Fruit fly (Drosophila melanogaster) whole organism, embryonic: Measurements from ENCODE around the gene WDR79.

ENCODE experiments used
- Ada2b ChIP-seq: fragments of 200-800 bp; sonication (Bioruptor generic); IDR thresholded peaks from 2 replicates; pipeline ENCODE4 v1.3.6; 2022; ENCODE audit warnings: missing biosample characterization, missing genetic modification characterization
- Asciz ChIP-seq: fragments of 200-800 bp; sonication (Bioruptor generic); optimal IDR thresholded peaks from 2 replicates; lab custom pipeline; 2017; ENCODE audit warnings: missing biosample characterization, mild to moderate bottlenecking, missing genetic modification characterization, missing genetic modification reagents
- Atf6 ChIP-seq: fragments of 200-800 bp; sonication (Bioruptor generic); IDR thresholded peaks from 2 replicates; pipeline ENCODE4 v1.3.6; 2022; ENCODE audit warnings: missing biosample characterization, missing genetic modification characterization
- CG10321 ChIP-seq: fragments of 200-800 bp; sonication (Bioruptor generic); IDR thresholded peaks from 2 replicates; pipeline ENCODE4 v1.3.6; 2022; ENCODE audit warnings: missing biosample characterization, missing genetic modification characterization
- CG10979 ChIP-seq: fragments of 200-800 bp; sonication (Bioruptor generic); optimal IDR thresholded peaks from 2 replicates; lab custom pipeline; 2018; ENCODE audit warnings: missing biosample characterization, mild to moderate bottlenecking, missing genetic modification characterization, moderate library complexity
- CG11398 ChIP-seq: fragments of 200-800 bp; sonication (Bioruptor generic); optimal IDR thresholded peaks from 2 replicates; lab custom pipeline; 2016; ENCODE audit warnings: missing biosample characterization, missing genetic modification characterization
- CG12155 ChIP-seq: fragments of 200-800 bp; sonication (Bioruptor generic); optimal IDR thresholded peaks from 3 replicates; lab custom pipeline; 2016; ENCODE audit warnings: missing biosample characterization, missing genetic modification characterization
- CG13894 ChIP-seq: fragments of 200-800 bp; sonication (Bioruptor generic); optimal IDR thresholded peaks from 3 replicates; lab custom pipeline; 2018; ENCODE audit warnings: missing biosample characterization, mild to moderate bottlenecking, missing genetic modification characterization, moderate library complexity
- CG14441 ChIP-seq: fragments of 200-800 bp; sonication (Bioruptor generic); IDR thresholded peaks from 2 replicates; pipeline ENCODE4 v1.3.6; 2022; ENCODE audit warnings: missing biosample characterization, missing genetic modification characterization
- CG15479 ChIP-seq: fragments of 200-800 bp; sonication (Bioruptor generic); optimal IDR thresholded peaks from 3 replicates; lab custom pipeline; 2019; ENCODE audit warnings: missing biosample characterization, mild to moderate bottlenecking, missing genetic modification characterization, moderate library complexity
- CG16815 ChIP-seq: fragments of 200-800 bp; sonication (Bioruptor generic); optimal IDR thresholded peaks from 3 replicates; lab custom pipeline; 2017; ENCODE audit warnings: missing biosample characterization, mild to moderate bottlenecking, missing genetic modification characterization
- CG17359 ChIP-seq: fragments of 200-800 bp; sonication (Bioruptor generic); optimal IDR thresholded peaks from 3 replicates; lab custom pipeline; 2018; ENCODE audit warnings: missing biosample characterization, mild to moderate bottlenecking, missing genetic modification characterization, moderate library complexity
- CG17829 ChIP-seq: fragments of 200-800 bp; optimal IDR thresholded peaks from 2 replicates; lab custom pipeline; 2019; ENCODE audit warnings: missing biosample characterization, mild to moderate bottlenecking, missing genetic modification characterization, moderate library complexity
- CG18599 ChIP-seq: fragments of 200-800 bp; sonication (Bioruptor generic); optimal IDR thresholded peaks from 3 replicates; lab custom pipeline; 2017; ENCODE audit warnings: missing biosample characterization, missing genetic modification characterization, mild to moderate bottlenecking, moderate library complexity, missing genetic modification reagents
- CG3847 ChIP-seq: fragments of 200-800 bp; sonication (Bioruptor generic); IDR thresholded peaks from 2 replicates; pipeline ENCODE4 v1.3.6; 2022; ENCODE audit warnings: missing biosample characterization, missing genetic modification characterization
- CG4424 ChIP-seq: fragments of 200-800 bp; sonication (Bioruptor generic); optimal IDR thresholded peaks from 3 replicates; lab custom pipeline; 2016; ENCODE audit warnings: missing biosample characterization, missing genetic modification characterization
- CG4617 ChIP-seq: fragments of 200-800 bp; sonication (Bioruptor generic); optimal IDR thresholded peaks from 3 replicates; lab custom pipeline; 2016; ENCODE audit warnings: missing biosample characterization, missing genetic modification characterization, borderline replicate concordance
- CG7271 ChIP-seq: fragments of 200-800 bp; sonication (Bioruptor generic); optimal IDR thresholded peaks from 2 replicates; lab custom pipeline; 2018; ENCODE audit warnings: missing biosample characterization, mild to moderate bottlenecking, missing genetic modification characterization, moderate library complexity
- CG7556 ChIP-seq: fragments of 200-800 bp; sonication (Bioruptor generic); optimal IDR thresholded peaks from 2 replicates; lab custom pipeline; 2017; ENCODE audit warnings: missing biosample characterization, mild to moderate bottlenecking, missing genetic modification characterization
- CG8944 ChIP-seq: fragments of 200-800 bp; sonication (Bioruptor generic); optimal IDR thresholded peaks from 3 replicates; lab custom pipeline; 2016; ENCODE audit warnings: missing biosample characterization, missing genetic modification characterization
- CG9727 ChIP-seq: fragments of 200-800 bp; sonication (Bioruptor generic); optimal IDR thresholded peaks from 3 replicates; lab custom pipeline; 2017; ENCODE audit warnings: missing biosample characterization, mild to moderate bottlenecking, missing genetic modification characterization
- Ets65A ChIP-seq: fragments of 200-800 bp; sonication (Bioruptor generic); peaks from one replicate; lab custom pipeline; 2016; ENCODE audit warnings: missing biosample characterization, missing genetic modification characterization
- Med ChIP-seq: fragments of 200-800 bp; sonication (Bioruptor generic); peaks from one replicate; lab custom pipeline; 2016; ENCODE audit warnings: missing biosample characterization, missing genetic modification characterization, mild to moderate bottlenecking, inconsistent platforms, moderate library complexity
- Oli ChIP-seq: fragments of 200-800 bp; sonication (Bioruptor generic); optimal IDR thresholded peaks from 2 replicates; lab custom pipeline; 2018; ENCODE audit warnings: missing biosample characterization, mild to moderate bottlenecking, missing genetic modification characterization, moderate library complexity
- Sry-β ChIP-seq: fragments of 200-800 bp; sonication (Bioruptor generic); optimal IDR thresholded peaks from 2 replicates; lab custom pipeline; 2018; ENCODE audit warnings: missing biosample characterization, mild to moderate bottlenecking, missing genetic modification characterization, moderate library complexity
- Usf ChIP-seq: fragments of 200-800 bp; sonication (Bioruptor generic); optimal IDR thresholded peaks from 2 replicates; lab custom pipeline; 2017; ENCODE audit warnings: missing genotype, missing biosample characterization, missing genetic modification characterization
- Xrp1 ChIP-seq: fragments of 200-800 bp; sonication (Bioruptor generic); IDR thresholded peaks from 2 replicates; pipeline ENCODE4 v1.3.6; 2022; ENCODE audit warnings: missing biosample characterization, missing genetic modification characterization
- az2 ChIP-seq: fragments of 200-800 bp; sonication (Bioruptor generic); optimal IDR thresholded peaks from 3 replicates; lab custom pipeline; 2016; ENCODE audit warnings: missing biosample characterization, missing genetic modification characterization
- bigmax ChIP-seq: fragments of 200-800 bp; sonication (Bioruptor generic); optimal IDR thresholded peaks from 2 replicates; lab custom pipeline; 2018; ENCODE audit warnings: missing biosample characterization, mild to moderate bottlenecking, missing genetic modification characterization
- br ChIP-seq: fragments of >200 bp; optimal IDR thresholded peaks from 2 replicates; lab custom pipeline; 2017
- cad ChIP-seq: fragments of >200 bp; optimal IDR thresholded peaks from 2 replicates; lab custom pipeline; 2017; ENCODE audit warnings: missing biosample characterization, missing genetic modification characterization
- dysf ChIP-seq: fragments of 200-800 bp; sonication (Bioruptor generic); IDR thresholded peaks from 3 replicates; pipeline ENCODE4 v1.3.6; 2022; ENCODE audit warnings: missing biosample characterization, missing genetic modification characterization
- eyg ChIP-seq: fragments of 200-800 bp; sonication (Bioruptor generic); optimal IDR thresholded peaks from 3 replicates; lab custom pipeline; 2016; ENCODE audit warnings: missing biosample characterization, missing genetic modification characterization
- fd3F ChIP-seq: fragments of 200-800 bp; sonication (Bioruptor generic); optimal IDR thresholded peaks from 2 replicates; lab custom pipeline; 2018; ENCODE audit warnings: missing biosample characterization, mild to moderate bottlenecking, missing genetic modification characterization, moderate library complexity
- fd64A ChIP-seq: fragments of 200-800 bp; sonication (Bioruptor generic); optimal IDR thresholded peaks from 3 replicates; lab custom pipeline; 2018; ENCODE audit warnings: missing biosample characterization, mild to moderate bottlenecking, missing genetic modification characterization
- jumu ChIP-seq: fragments of 200-800 bp; sonication (Bioruptor generic); optimal IDR thresholded peaks from 3 replicates; lab custom pipeline; 2016; ENCODE audit warnings: missing biosample characterization, missing genetic modification characterization
- klu ChIP-seq: fragments of 200-800 bp; sonication (Bioruptor generic); IDR thresholded peaks from 2 replicates; pipeline ENCODE4 v1.3.6; 2022; ENCODE audit warnings: missing biosample characterization, missing genetic modification characterization
- lab ChIP-seq: fragments of 200-800 bp; sonication (Bioruptor generic); optimal IDR thresholded peaks from 3 replicates; lab custom pipeline; 2017; ENCODE audit warnings: missing biosample characterization, missing genetic modification characterization, mild to moderate bottlenecking, moderate library complexity, missing genetic modification reagents
- lilli ChIP-seq: fragments of 200-800 bp; sonication (Bioruptor generic); optimal IDR thresholded peaks from 3 replicates; lab custom pipeline; 2016; ENCODE audit warnings: missing biosample characterization, missing genetic modification characterization
- schlank ChIP-seq: fragments of 200-800 bp; sonication (Bioruptor generic); optimal IDR thresholded peaks from 2 replicates; lab custom pipeline; 2018; ENCODE audit warnings: missing biosample characterization, mild to moderate bottlenecking, missing genetic modification characterization
- scrt ChIP-seq: fragments of 200-800 bp; sonication (Bioruptor generic); optimal IDR thresholded peaks from 2 replicates; lab custom pipeline; 2018; ENCODE audit warnings: missing biosample characterization, mild to moderate bottlenecking, missing genetic modification characterization, moderate library complexity
- sna ChIP-seq: fragments of 200-800 bp; sonication (Bioruptor generic); IDR thresholded peaks from 2 replicates; pipeline ENCODE4 v1.3.6; 2022; ENCODE audit warnings: missing biosample characterization, missing genetic modification characterization; ENCODE audit not compliant: partially characterized antibody
- tap ChIP-seq: fragments of 200-800 bp; optimal IDR thresholded peaks from 3 replicates; lab custom pipeline; 2019; ENCODE audit warnings: missing biosample characterization, mild to moderate bottlenecking, missing genetic modification characterization, moderate library complexity
- tio ChIP-seq: fragments of 200-800 bp; sonication (Bioruptor generic); optimal IDR thresholded peaks from 2 replicates; lab custom pipeline; 2017; ENCODE audit warnings: missing biosample characterization, missing genetic modification characterization, inconsistent platforms
- twi ChIP-seq: fragments of 200-800 bp; optimal IDR thresholded peaks from 2 replicates; lab custom pipeline; 2019; ENCODE audit warnings: missing biosample characterization, mild to moderate bottlenecking, missing genetic modification characterization, moderate library complexity
- vfl ChIP-seq: fragments of 200-800 bp; sonication (Bioruptor generic); optimal IDR thresholded peaks from 2 replicates; lab custom pipeline; 2016; ENCODE audit warnings: missing biosample characterization, missing genetic modification characterization
- vvl ChIP-seq: fragments of 200-800 bp; sonication (Bioruptor generic); IDR thresholded peaks from 2 replicates; pipeline ENCODE4 v1.3.6; 2022; ENCODE audit warnings: missing biosample characterization, missing genetic modification characterization
- yki ChIP-seq: fragments of >200 bp; optimal IDR thresholded peaks from 3 replicates; lab custom pipeline; 2018
- zen ChIP-seq: fragments of 200-800 bp; sonication (Bioruptor generic); optimal IDR thresholded peaks from 3 replicates; lab custom pipeline; 2018; ENCODE audit warnings: missing biosample characterization, mild to moderate bottlenecking, missing genetic modification characterization, moderate library complexity
- zf30C ChIP-seq: fragments of 200-800 bp; sonication (Bioruptor generic); optimal IDR thresholded peaks from 3 replicates; lab custom pipeline; 2018; ENCODE audit warnings: missing biosample characterization, mild to moderate bottlenecking, missing genetic modification characterization

Gene WDR79

dm6 chr2L:6090786-6091716 lies 36.5 kb downstream of the WDR79 start, which contains the start of gene CG45075 (continued):
- TF ChIP-seq cad (GFP tag; lab: Kevin White, UChicago) (no peak), Sry-β (no peak), CG18599 (GFP tag; lab: Kevin White, UChicago) (no peak), CG4424 (GFP tag; lab: Kevin White, UChicago) (no peak), sna (GFP tag; lab: Robert Waterston, UW) (no peak), CG8944 (no peak), Med (peak; percentile 11), CG11398 (no peak), CG3847 (GFP tag; lab: Robert Waterston, UW) (no peak), CG17359 (tag; lab: Kevin White, UChicago) (no peak), zen (tag; lab: Kevin White, UChicago) (no peak), tap (tag; lab: Kevin White, UChicago) (no peak), Ets65A (GFP tag; lab: Kevin White, UChicago) (no peak), yki (lab: Kevin White, UChicago) (no peak), CG16815 (GFP tag; lab: Kevin White, UChicago) (no peak), CG7556 (GFP tag; lab: Kevin White, UChicago) (no peak), fd3F (GFP tag; lab: Kevin White, UChicago) (no peak), bigmax (no peak), CG10979 (peak; percentile 26), dysf (GFP tag; lab: Robert Waterston, UW) (no peak), klu (GFP tag; lab: Robert Waterston, UW) (no peak), lilli (GFP tag; lab: Kevin White, UChicago) (no peak), twi (tag; lab: Kevin White, UChicago) (no peak), CG9727 (GFP tag; lab: Kevin White, UChicago) (no peak), CG13894 (tag; lab: Kevin White, UChicago) (peak; percentile 79), tio (GFP tag; lab: Kevin White, UChicago) (no peak), Usf (GFP tag; lab: Kevin White, UChicago) (no peak), lab (GFP tag; lab: Kevin White, UChicago) (no peak), CG7271 (tag; lab: Kevin White, UChicago) (no peak), vfl (GFP tag; lab: Kevin White, UChicago) (no peak), Oli (tag; lab: Kevin White, UChicago) (no peak), CG10321 (no peak), vvl (GFP tag; lab: Robert Waterston, UW) (peak; percentile 64; the same call in 1 of the 2 replicates), fd64A (peak; percentile 1), scrt (GFP tag; lab: Kevin White, UChicago) (peak; percentile 19), CG15479 (GFP tag; lab: Kevin White, UChicago) (no peak), schlank (no peak), Asciz (no peak), az2 (GFP tag; lab: Kevin White, UChicago) (no peak), br (lab: Kevin White, UChicago) (no peak), Xrp1 (GFP tag; lab: Robert Waterston, UW) (no peak), Ada2b (GFP tag; lab: Robert Waterston, UW) (no peak), CG17829 (tag; lab: Kevin White, UChicago) (peak; percentile 23), CG14441 (GFP tag; lab: Robert Waterston, UW) (no peak), zf30C (no peak), jumu (no peak), CG12155 (GFP tag; lab: Kevin White, UChicago) (no peak), eyg (GFP tag; lab: Kevin White, UChicago) (no peak), Atf6 (GFP tag; lab: Robert Waterston, UW) (no peak), CG4617 (no peak)
